Worm (Caenorhabditis elegans) whole organism, young adult: ENCODE measurements around the gene scly-1.

Source experiments
- C06A6.2 ChIP-seq: fragments of 200-800 bp; sonication (Bioruptor generic); conservative IDR thresholded peaks from 2 replicates; pipeline ENCODE4 v1.3.6; 2022; ENCODE audit warnings: missing genetic modification characterization, missing compliant biosample characterization
- F10E7.11 ChIP-seq: sonication (generic microtip); optimal IDR thresholded peaks from 2 replicates; lab custom pipeline; 2017; ENCODE audit warnings: mild to moderate bottlenecking, missing genetic modification characterization, moderate library complexity, missing compliant biosample characterization
- F22D6.2 ChIP-seq: sonication (generic microtip); optimal IDR thresholded peaks from 2 replicates; lab custom pipeline; 2016; ENCODE audit warnings: mild to moderate bottlenecking, missing genetic modification characterization, missing compliant biosample characterization
- F37B4.10 ChIP-seq: fragments of 200-800 bp; sonication (Bioruptor generic); IDR thresholded peaks from 2 replicates; pipeline ENCODE4 v1.3.6; 2022; ENCODE audit warnings: missing genetic modification characterization, missing compliant biosample characterization
- F49E8.2 ChIP-seq: sonication (generic microtip); optimal IDR thresholded peaks from 3 replicates; lab custom pipeline; 2017; ENCODE audit warnings: missing genetic modification characterization, mild to moderate bottlenecking, missing compliant biosample characterization, antibody characterized with exemption, moderate library complexity; ENCODE audit not compliant: insufficient read depth
- F55B11.4 ChIP-seq: sonication (generic microtip); optimal IDR thresholded peaks from 2 replicates; lab custom pipeline; 2016; ENCODE audit warnings: missing compliant biosample characterization, missing genetic modification characterization, borderline replicate concordance; ENCODE audit not compliant: insufficient read depth
- F57A8.1 ChIP-seq: fragments of 200-800 bp; sonication (Bioruptor generic); optimal IDR thresholded peaks from 2 replicates; lab custom pipeline; 2018; ENCODE audit warnings: mild to moderate bottlenecking, missing genetic modification characterization, moderate library complexity, missing compliant biosample characterization
- F57C9.4 ChIP-seq: sonication (generic microtip); optimal IDR thresholded peaks from 2 replicates; lab custom pipeline; 2017; ENCODE audit warnings: mild to moderate bottlenecking, missing genetic modification characterization, missing compliant biosample characterization
- K11D2.4 ChIP-seq: fragments of 200-800 bp; sonication (Bioruptor generic); IDR thresholded peaks from 2 replicates; pipeline ENCODE4 v1.3.6; 2022; ENCODE audit warnings: missing genetic modification reagents, missing genetic modification characterization, missing compliant biosample characterization
- K12H6.12 ChIP-seq: fragments of 200-800 bp; sonication (Bioruptor generic); optimal IDR thresholded peaks from 2 replicates; lab custom pipeline; 2018; ENCODE audit warnings: mild to moderate bottlenecking, missing genetic modification characterization, missing compliant biosample characterization
- T07F8.4 ChIP-seq: sonication (generic microtip); optimal IDR thresholded peaks from 2 replicates; lab custom pipeline; 2016; ENCODE audit warnings: mild to moderate bottlenecking, missing genetic modification characterization, moderate library complexity, missing compliant biosample characterization
- T26A5.8 ChIP-seq: sonication (generic microtip); optimal IDR thresholded peaks from 2 replicates; lab custom pipeline; 2016; ENCODE audit warnings: missing genetic modification characterization, missing compliant biosample characterization
- Y95B8A.8 ChIP-seq: fragments of 200-800 bp; sonication (Bioruptor generic); IDR thresholded peaks from 2 replicates; pipeline ENCODE4 v1.3.6; 2022; ENCODE audit warnings: missing genetic modification reagents, missing genetic modification characterization, missing compliant biosample characterization
- ZK185.1 ChIP-seq: sonication (generic microtip); optimal IDR thresholded peaks from 2 replicates; lab custom pipeline; 2016; ENCODE audit warnings: mild to moderate bottlenecking, missing genetic modification characterization, missing compliant biosample characterization; ENCODE audit not compliant: poor library complexity, severe bottlenecking
- attf-3 ChIP-seq: fragments of 200-800 bp; sonication (Bioruptor generic); conservative IDR thresholded peaks from 2 replicates; pipeline ENCODE4 v1.3.6; 2022; ENCODE audit warnings: missing genetic modification reagents, missing genetic modification characterization, missing compliant biosample characterization
- ccch-3 ChIP-seq: fragments of 200-800 bp; sonication (Bioruptor generic); optimal IDR thresholded peaks from 2 replicates; lab custom pipeline; 2018; ENCODE audit warnings: mild to moderate bottlenecking, missing genetic modification characterization, missing compliant biosample characterization
- ceh-40 ChIP-seq: fragments of 200-800 bp; sonication (Bioruptor generic); IDR thresholded peaks from 2 replicates; pipeline ENCODE4 v1.3.6; 2022; ENCODE audit warnings: missing genetic modification characterization, missing compliant biosample characterization
- ceh-58 ChIP-seq: fragments of 200-800 bp; sonication (Bioruptor generic); IDR thresholded peaks from 2 replicates; pipeline ENCODE4 v1.3.6; 2022; ENCODE audit warnings: missing genetic modification characterization, missing compliant biosample characterization
- die-1 ChIP-seq: sonication (generic microtip); optimal IDR thresholded peaks from 2 replicates; lab custom pipeline; 2016; ENCODE audit warnings: missing genotype, mild to moderate bottlenecking, missing genetic modification characterization, missing compliant biosample characterization
- dpff-1 ChIP-seq: sonication (generic microtip); optimal IDR thresholded peaks from 2 replicates; lab custom pipeline; 2017; ENCODE audit warnings: mild to moderate bottlenecking, missing genetic modification characterization, missing compliant biosample characterization
- efl-1 ChIP-seq: fragments of 150-350 bp; optimal IDR thresholded peaks from 2 replicates; lab custom pipeline; 2014; ENCODE audit warnings: missing biosample characterization, missing genetic modification reagents, missing genetic modification characterization
- egl-18 ChIP-seq: fragments of 200-800 bp; sonication (Bioruptor generic); IDR thresholded peaks from 2 replicates; pipeline ENCODE4 v1.3.6; 2022; ENCODE audit warnings: missing genetic modification reagents, missing genetic modification characterization, missing compliant biosample characterization
- egl-44 ChIP-seq: fragments of 200-800 bp; sonication (Bioruptor generic); IDR thresholded peaks from 2 replicates; pipeline ENCODE4 v1.3.6; 2022; ENCODE audit warnings: missing genetic modification reagents, missing genetic modification characterization, missing compliant biosample characterization
- egrh-3 ChIP-seq: fragments of 200-800 bp; sonication (Bioruptor generic); IDR thresholded peaks from 2 replicates; pipeline ENCODE4 v1.3.6; 2022; ENCODE audit warnings: missing genetic modification reagents, missing genetic modification characterization, missing compliant biosample characterization
- fkh-3 ChIP-seq: sonication (generic microtip); optimal IDR thresholded peaks from 2 replicates; lab custom pipeline; 2016; ENCODE audit warnings: mild to moderate bottlenecking, missing genetic modification characterization, missing compliant biosample characterization
- him-1 ChIP-seq: sonication (generic microtip); optimal IDR thresholded peaks from 2 replicates; lab custom pipeline; 2016; ENCODE audit warnings: missing genotype, missing genetic modification reagents, missing genetic modification characterization, missing compliant biosample characterization
- hmg-20 ChIP-seq: fragments of 200-800 bp; sonication (Bioruptor generic); IDR thresholded peaks from 2 replicates; pipeline ENCODE4 v1.3.6; 2022; ENCODE audit warnings: missing genetic modification reagents, missing genetic modification characterization, missing compliant biosample characterization
- hsf-1 ChIP-seq: fragments of 200-800 bp; sonication (Bioruptor generic); IDR thresholded peaks from 2 replicates; pipeline ENCODE4 v1.3.6; 2022; ENCODE audit warnings: missing genetic modification reagents, missing genetic modification characterization, missing compliant biosample characterization
- lin-26 ChIP-seq: fragments of 200-800 bp; sonication (Bioruptor generic); IDR thresholded peaks from 2 replicates; pipeline ENCODE4 v1.3.6; 2022; ENCODE audit warnings: missing genetic modification reagents, missing genetic modification characterization, missing compliant biosample characterization
- lin-54 ChIP-seq: fragments of 200-800 bp; sonication (Bioruptor generic); optimal IDR thresholded peaks from 2 replicates; lab custom pipeline; 2018; ENCODE audit warnings: mild to moderate bottlenecking, missing genetic modification characterization, missing compliant biosample characterization
- lsl-1 ChIP-seq: fragments of 200-800 bp; sonication (Bioruptor generic); optimal IDR thresholded peaks from 2 replicates; lab custom pipeline; 2018; ENCODE audit warnings: mild to moderate bottlenecking, missing genetic modification characterization, moderate library complexity, missing compliant biosample characterization
- madf-10 ChIP-seq: sonication (generic microtip); optimal IDR thresholded peaks from 2 replicates; lab custom pipeline; 2016; ENCODE audit warnings: mild to moderate bottlenecking, missing genetic modification characterization, missing compliant biosample characterization
- nfyb-1 ChIP-seq: fragments of 200-800 bp; sonication (Bioruptor generic); IDR thresholded peaks from 2 replicates; pipeline ENCODE4 v1.3.6; 2022; ENCODE audit warnings: missing genetic modification reagents, missing genetic modification characterization, missing compliant biosample characterization
- nhr-120 ChIP-seq: fragments of 200-800 bp; sonication (Bioruptor generic); IDR thresholded peaks from 2 replicates; pipeline ENCODE4 v1.3.6; 2022; ENCODE audit warnings: missing genetic modification characterization, missing compliant biosample characterization
- nhr-80 ChIP-seq: sonication (generic microtip); optimal IDR thresholded peaks from 2 replicates; lab custom pipeline; 2016; ENCODE audit warnings: missing genetic modification characterization, missing compliant biosample characterization
- sdz-38 ChIP-seq: sonication (generic microtip); optimal IDR thresholded peaks from 2 replicates; lab custom pipeline; 2016; ENCODE audit warnings: missing genotype, missing genetic modification characterization, missing compliant biosample characterization
- snpc-4 ChIP-seq, 5 experiments: fragments of 150-350 bp in 1 of 5; sonication (generic microtip) in 4 of 5; optimal IDR thresholded peaks; 2 replicates each; lab custom pipeline; 2014 to 2018; ENCODE audit warnings: missing genetic modification characterization in 5 of 5, missing biosample characterization in 3 of 5, antibody characterized with exemption in 2 of 5, mild to moderate bottlenecking in 2 of 5, missing compliant biosample characterization in 2 of 5, missing genotype in 2 of 5, moderate library complexity in 2 of 5, missing genetic modification reagents in 1 of 5
- unc-130 ChIP-seq: sonication (generic microtip); optimal IDR thresholded peaks from 2 replicates; lab custom pipeline; 2016; ENCODE audit warnings: missing genetic modification reagents, missing genetic modification characterization, missing compliant biosample characterization
- unc-62 ChIP-seq: fragments of 150-350 bp; optimal IDR thresholded peaks from 2 replicates; lab custom pipeline; 2014; ENCODE audit warnings: missing biosample characterization, missing genetic modification reagents, missing genetic modification characterization
- zim-3 ChIP-seq: sonication (generic microtip); optimal IDR thresholded peaks from 2 replicates; lab custom pipeline; 2017; ENCODE audit warnings: mild to moderate bottlenecking, missing genetic modification characterization, moderate library complexity, missing compliant biosample characterization
- ztf-18 ChIP-seq: sonication (generic microtip); optimal IDR thresholded peaks from 2 replicates; lab custom pipeline; 2016; ENCODE audit warnings: missing genotype, mild to moderate bottlenecking, missing genetic modification characterization, missing compliant biosample characterization
- ztf-25 ChIP-seq: fragments of 200-800 bp; sonication (Bioruptor generic); IDR thresholded peaks from 2 replicates; pipeline ENCODE4 v1.3.6; 2022; ENCODE audit warnings: missing genetic modification reagents, missing genetic modification characterization, missing compliant biosample characterization
- ztf-26 ChIP-seq: sonication (generic microtip); optimal IDR thresholded peaks from 2 replicates; lab custom pipeline; 2017; ENCODE audit warnings: missing genetic modification characterization, missing compliant biosample characterization
- ztf-3 ChIP-seq: fragments of 200-800 bp; sonication (Bioruptor generic); optimal IDR thresholded peaks from 2 replicates; lab custom pipeline; 2018; ENCODE audit warnings: mild to moderate bottlenecking, missing genetic modification characterization, missing compliant biosample characterization

Gene scly-1

ce11 chrII:6252707-6253106 is 28.2 kb downstream of the scly-1 start (continued):
- TF ChIP-seq F57A8.1 (GFP tag; lab: Kevin White, UChicago): no peak
- TF ChIP-seq T07F8.4 (tag; lab: Kevin White, UChicago): no peak
- peak; percentile 31 for TF ChIP-seq F49E8.2
- no peak for TF ChIP-seq F55B11.4 (tag; lab: Kevin White, UChicago)
- no peak for TF ChIP-seq dpff-1 (tag; lab: Kevin White, UChicago)
- no peak for TF ChIP-seq unc-62 (GFP tag; lab: Kevin White, UChicago)
- no peak for TF ChIP-seq unc-130 (GFP tag; lab: Kevin White, UChicago)
- TF ChIP-seq ztf-3 (GFP tag; lab: Kevin White, UChicago): no peak
- TF ChIP-seq ceh-58 (GFP tag; lab: Robert Waterston, UW): no peak
- TF ChIP-seq ztf-26 (tag; lab: Kevin White, UChicago): no peak
- no peak for TF ChIP-seq egl-44
- TF ChIP-seq T26A5.8 (tag; lab: Kevin White, UChicago): no peak
- no peak for TF ChIP-seq lsl-1
- no peak for TF ChIP-seq F22D6.2 (tag; lab: Kevin White, UChicago)
- TF ChIP-seq die-1 (tag; lab: Kevin White, UChicago): no peak
- TF ChIP-seq efl-1: no peak
- TF ChIP-seq ZK185.1: no peak
- TF ChIP-seq F10E7.11: no peak
- no peak for TF ChIP-seq egrh-3 (GFP tag; lab: Robert Waterston, UW)
- TF ChIP-seq lin-26 (GFP tag; lab: Robert Waterston, UW): no peak
- TF ChIP-seq nhr-80: no peak
- TF ChIP-seq Y95B8A.8 (GFP tag; lab: Robert Waterston, UW): 0 out of 2 replicates have a peak, but pooled peaks have one; percentile 51
- TF ChIP-seq lin-54 (GFP tag; lab: Kevin White, UChicago): peak; percentile 44
- no peak for TF ChIP-seq ccch-3 (GFP tag; lab: Kevin White, UChicago)
- TF ChIP-seq madf-10 (tag; lab: Kevin White, UChicago): no peak
- TF ChIP-seq nfyb-1 (GFP tag; lab: Robert Waterston, UW): 0 out of 2 replicates have a peak, but pooled peaks have one; percentile 24
- TF ChIP-seq him-1 (tag; lab: Kevin White, UChicago): peak; percentile 18
- no peak for TF ChIP-seq egl-18 (GFP tag; lab: Robert Waterston, UW)
- TF ChIP-seq K12H6.12: no peak
- TF ChIP-seq C06A6.2 (GFP tag; lab: Robert Waterston, UW): no peak
- TF ChIP-seq F57C9.4: no peak
- TF ChIP-seq ztf-25 (GFP tag; lab: Robert Waterston, UW): no peak
- no peak for TF ChIP-seq ceh-40
- 0 out of 2 replicates have a peak, but pooled peaks have one; percentile 38 for TF ChIP-seq hsf-1 (GFP tag; lab: Robert Waterston, UW)
- TF ChIP-seq fkh-3: no peak
- no peak for TF ChIP-seq F37B4.10
- no peak for TF ChIP-seq ztf-18 (tag; lab: Kevin White, UChicago)
- no peak for TF ChIP-seq zim-3 (tag; lab: Kevin White, UChicago)
- no peak for TF ChIP-seq nhr-120 (GFP tag; lab: Robert Waterston, UW)
- no peak for TF ChIP-seq sdz-38
- no peak for TF ChIP-seq attf-3 (GFP tag; lab: Robert Waterston, UW)
- no peak for TF ChIP-seq hmg-20
- no peak for TF ChIP-seq K11D2.4 (GFP tag; lab: Robert Waterston, UW)
- TF ChIP-seq snpc-4 (GFP tag; optimal IDR thresholded peaks at IDR 0.05; lab: Kevin White, UChicago): no peak
- TF ChIP-seq snpc-4 (tag; optimal IDR thresholded peaks at IDR 0.05; lab: Kevin White, UChicago): peak in 1 of 4 experiments; percentile 36
